Worm (Caenorhabditis elegans) whole organism, early embryonic: ENCODE measurements around the gene npl-10.

ENCODE experiments used
- B0310.2 ChIP-seq: sonication (generic microtip); optimal IDR thresholded peaks from 2 replicates; lab custom pipeline; 2016; ENCODE audit warnings: mild to moderate bottlenecking, missing genetic modification characterization, missing compliant biosample characterization
- ama-1 ChIP-seq: fragments of 150-350 bp; optimal IDR thresholded peaks from 2 replicates; lab custom pipeline; 2014
- ets-7 ChIP-seq: sonication (generic microtip); optimal IDR thresholded peaks from 2 replicates; lab custom pipeline; 2016; ENCODE audit warnings: missing genotype, missing genetic modification characterization, missing compliant biosample characterization
- pes-1 ChIP-seq: fragments of 200-800 bp; sonication (Bioruptor generic); IDR thresholded peaks from 2 replicates; pipeline ENCODE4 v1.3.6; 2022; ENCODE audit warnings: missing genetic modification reagents, missing genetic modification characterization, missing compliant biosample characterization
- tbx-37 ChIP-seq: fragments of 200-800 bp; sonication (Bioruptor generic); conservative IDR thresholded peaks from 2 replicates; pipeline ENCODE4 v1.3.6; 2022; ENCODE audit warnings: missing genetic modification reagents, missing genetic modification characterization, missing compliant biosample characterization

DNA sequence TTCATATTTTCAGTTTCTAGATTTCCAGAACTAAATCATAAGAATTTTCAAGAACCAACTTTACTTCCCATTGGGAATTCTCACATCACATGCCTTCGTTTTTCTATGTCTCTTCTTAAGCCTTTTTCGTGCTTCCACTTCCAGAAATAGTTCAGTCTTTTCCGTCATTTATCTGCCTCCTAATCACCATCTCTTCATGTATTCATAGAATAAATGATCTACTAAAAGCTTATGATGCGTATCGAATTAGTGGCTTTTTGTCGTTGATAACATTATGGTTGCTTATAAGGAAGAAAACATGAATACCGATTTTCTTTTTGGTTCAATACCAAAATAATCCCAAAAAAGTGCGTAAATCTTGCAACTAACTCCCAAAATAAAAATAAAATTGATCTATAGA, 19.1 kb upstream of the npl-10 start:
- TF ChIP-seq ets-7 (tag; lab: Kevin White, UChicago) (no peak), pes-1 (GFP tag; lab: Robert Waterston, UW) (no peak), B0310.2 (tag; lab: Kevin White, UChicago) (no peak), tbx-37 (GFP tag; lab: Robert Waterston, UW) (no peak), ama-1 (lab: Kevin White, UChicago) (no peak)
